Worm (Caenorhabditis elegans): ENCODE measurements around the gene F19B10.4.
A peak's percentile ranks its signal among the peaks of the same experiment; 100 is the strongest.

Gene F19B10.4

DNA sequence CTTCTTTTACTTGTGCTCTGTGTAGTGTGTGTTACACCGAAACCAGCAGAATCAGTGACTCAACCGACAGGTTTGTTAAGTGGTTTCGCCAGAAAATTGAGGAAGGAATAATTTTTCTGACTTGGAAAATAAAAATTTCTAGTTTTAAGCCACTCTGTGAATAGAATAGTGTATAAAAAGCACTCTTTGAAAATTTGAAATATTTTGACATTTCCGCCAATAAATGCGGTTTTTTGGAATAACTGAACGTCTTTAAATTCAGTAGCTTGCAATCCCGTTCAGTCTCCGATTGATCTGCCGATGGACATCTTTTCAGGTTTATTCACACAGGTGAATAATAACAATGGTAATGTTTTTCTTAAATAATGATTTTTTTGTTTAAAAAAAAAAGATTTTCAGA, 4.6 kb downstream of the F19B10.4 start, which contains the start of gene F19B10.3:
TSS of gene F19B10.3 (plus strand) at position 301 of the 400 bp plus-strand sequence.
- TF ChIP-seq W03F9.2 (tag; optimal IDR thresholded peaks at IDR 0.05) (no peak), dao-5 (tag; optimal IDR thresholded peaks at IDR 0.05) (no peak), him-1 (tag; optimal IDR thresholded peaks at IDR 0.05) (no peak)

- no peak for TF ChIP-seq W03F9.2 (tag; optimal IDR thresholded peaks at IDR 0.05)
These were observed 5.3 kb downstream of the F19B10.4 start for ce11 chrII:3665181-3665580.

DNA sequence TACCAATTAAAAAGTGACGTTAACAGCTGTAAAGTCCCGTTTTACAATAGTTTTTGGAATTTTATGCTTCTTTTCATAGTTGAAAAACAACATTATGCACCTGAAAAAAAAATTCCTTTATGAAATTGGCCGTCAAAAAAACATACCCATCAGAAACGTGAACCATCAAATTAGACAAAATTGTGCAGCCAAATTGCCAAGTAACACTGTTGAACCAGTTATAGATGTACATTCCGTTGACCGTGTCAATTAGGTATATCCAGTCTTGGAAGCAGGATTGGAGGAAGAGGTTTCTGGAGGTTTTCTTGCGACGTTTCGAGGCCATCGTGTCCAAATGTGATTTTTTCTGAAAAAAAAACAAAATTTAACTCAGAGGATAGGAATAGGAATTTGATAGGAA, 9.4 kb downstream of the F19B10.4 start, which contains the start of gene srx-97:
TSS of gene srx-97 (minus strand) at position 101 of the 400 bp plus-strand sequence.
- TF ChIP-seq W03F9.2 (tag; optimal IDR thresholded peaks at IDR 0.05) (no peak), dao-5 (tag; optimal IDR thresholded peaks at IDR 0.05) (no peak), him-1 (tag; optimal IDR thresholded peaks at IDR 0.05) (no peak)

DNA sequence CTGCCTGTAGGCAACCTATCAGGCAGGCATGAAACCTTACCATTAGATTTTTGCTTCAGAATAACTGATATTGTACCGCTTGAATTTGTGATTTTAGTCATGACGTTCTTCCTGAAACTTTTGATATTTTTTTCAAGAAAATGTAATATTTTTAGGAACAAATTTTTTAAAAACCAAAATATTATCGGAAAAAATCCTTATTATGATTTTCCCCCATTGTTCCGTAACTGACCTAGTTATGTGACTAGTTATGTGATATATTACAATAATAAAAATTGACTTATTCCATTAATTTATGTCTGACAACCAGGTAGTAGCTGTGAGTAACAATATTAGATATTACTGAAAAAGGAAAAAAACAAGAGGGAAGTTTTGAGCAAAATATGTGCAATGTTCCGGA, 11.1 kb downstream of the F19B10.4 start, which contains the start of gene srx-98:
TSS of gene srx-98 (minus strand) at position 101 of the 400 bp plus-strand sequence.
- TF ChIP-seq him-1 (tag; optimal IDR thresholded peaks at IDR 0.05) (no peak), dao-5 (tag; optimal IDR thresholded peaks at IDR 0.05) (no peak), W03F9.2 (tag; optimal IDR thresholded peaks at IDR 0.05) (no peak)

DNA sequence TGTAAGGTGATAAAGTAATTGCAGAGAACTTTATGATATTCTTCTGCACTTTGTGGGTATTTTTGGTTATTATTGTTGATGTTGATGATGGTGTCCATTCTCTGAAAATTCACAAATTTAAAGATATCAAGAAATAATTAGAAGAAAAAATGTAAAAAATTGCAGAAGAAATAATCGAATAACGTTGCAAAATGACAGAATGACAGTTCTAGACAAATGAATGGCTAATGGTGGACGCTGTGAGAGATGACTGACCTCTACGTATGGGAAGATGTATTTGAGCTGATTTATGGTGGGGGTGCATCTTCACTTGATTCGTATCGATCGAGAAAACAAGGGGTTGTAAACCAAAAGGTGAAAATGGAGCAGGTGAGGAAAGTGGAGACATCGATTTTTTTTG, 13.6 kb downstream of the F19B10.4 start, which contains the start of gene sea-1:
TSS of gene sea-1 (minus strand) at position 101 of the 400 bp plus-strand sequence.
- TF ChIP-seq W03F9.2 (tag; optimal IDR thresholded peaks at IDR 0.05): no peak
- no peak for TF ChIP-seq him-1 (tag; optimal IDR thresholded peaks at IDR 0.05)
- no peak for TF ChIP-seq dao-5 (tag; optimal IDR thresholded peaks at IDR 0.05)

DNA sequence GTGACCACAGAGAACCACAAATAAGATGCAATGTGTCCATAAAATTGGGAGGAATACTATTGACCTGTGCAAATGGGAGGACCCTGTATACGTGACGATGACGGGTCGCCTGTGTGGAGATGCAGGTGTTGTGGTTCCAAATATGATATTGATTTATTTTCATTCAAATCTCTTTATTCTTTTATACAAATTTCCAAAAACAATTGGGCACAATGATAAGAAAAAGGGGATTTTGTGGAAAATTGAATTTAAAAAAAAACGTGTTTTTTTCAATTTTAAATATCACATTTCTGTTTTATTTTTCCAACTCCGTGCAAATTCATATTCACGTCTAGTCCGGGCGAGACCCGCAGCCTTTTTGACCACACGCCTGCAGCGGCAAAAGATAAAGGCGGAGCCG, 15.3 kb downstream of the F19B10.4 start, which contains the start of gene F19B10.2:
TSS of gene F19B10.2 (plus strand) at position 301 of the 400 bp plus-strand sequence.
- TF ChIP-seq dao-5 (tag; optimal IDR thresholded peaks at IDR 0.05) (no peak), him-1 (tag; optimal IDR thresholded peaks at IDR 0.05) (no peak), W03F9.2 (tag; optimal IDR thresholded peaks at IDR 0.05) (no peak)

DNA sequence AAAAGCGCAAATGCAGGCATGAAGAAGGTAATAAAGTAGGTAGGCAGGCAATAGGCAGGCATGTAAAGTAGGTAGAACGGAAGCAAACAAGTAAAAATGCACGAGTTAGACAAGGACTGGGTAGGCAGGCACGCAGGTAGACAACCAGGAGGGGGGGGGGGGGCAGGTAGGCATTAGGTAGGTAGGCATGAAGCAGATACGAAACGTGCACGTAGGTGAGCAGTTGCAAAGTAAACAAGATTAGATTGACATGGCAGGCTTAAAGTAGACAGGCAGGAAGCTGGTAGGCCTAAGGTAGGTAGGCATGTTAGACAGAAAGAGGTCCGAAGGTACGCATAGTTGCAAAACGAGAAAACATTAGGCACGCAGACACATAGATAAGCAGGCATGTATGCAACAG, 19.1 kb downstream of the F19B10.4 start:
- TF ChIP-seq dao-5 (tag; optimal IDR thresholded peaks at IDR 0.05) (no peak), him-1 (tag; optimal IDR thresholded peaks at IDR 0.05) (no peak), W03F9.2 (tag; optimal IDR thresholded peaks at IDR 0.05) (no peak)

- TF ChIP-seq W03F9.2 (tag; optimal IDR thresholded peaks at IDR 0.05): no peak
- no peak for TF ChIP-seq him-1 (tag; optimal IDR thresholded peaks at IDR 0.05)
- no peak for TF ChIP-seq dao-5 (tag; optimal IDR thresholded peaks at IDR 0.05)
These were observed 20.5 kb downstream of the F19B10.4 start for ce11 chrII:3680366-3680765.

DNA sequence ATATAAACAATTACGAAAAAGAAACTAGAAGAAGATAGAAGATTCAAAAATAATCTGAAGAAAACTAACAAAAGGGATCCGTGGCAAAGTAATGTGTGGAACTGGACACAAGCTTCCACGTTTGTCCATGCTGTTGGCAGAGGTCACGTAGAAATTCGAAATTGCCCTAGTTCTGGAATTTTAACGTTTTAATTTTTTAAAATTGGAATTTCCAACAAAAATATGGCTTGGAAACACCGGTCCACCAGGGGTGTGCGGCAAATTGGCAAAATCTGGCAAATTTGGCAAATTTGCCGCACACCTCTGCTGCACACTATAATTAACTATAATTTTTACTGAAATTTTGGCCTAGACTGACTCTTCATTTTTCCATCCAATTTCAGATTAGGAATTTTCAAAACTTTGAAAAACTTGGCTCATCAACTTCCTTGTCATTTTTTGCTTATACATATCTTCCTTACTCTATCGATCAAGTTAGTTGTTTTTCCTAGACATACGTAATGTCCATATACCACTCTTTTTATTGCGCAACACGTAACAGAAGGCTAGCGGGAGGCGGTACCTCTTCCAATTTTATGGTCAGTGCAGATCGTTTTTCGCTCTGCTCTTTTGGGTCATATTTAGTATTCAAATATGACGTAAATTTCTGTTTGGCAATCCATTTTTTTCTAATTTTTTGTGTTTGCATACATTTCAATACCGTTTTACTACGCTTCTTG, 21.6 kb downstream of the F19B10.4 start, which contains the start of gene F19B10.10:
TSS of gene F19B10.10 (minus strand) at position 51 of the 719 bp plus-strand sequence.
- TF ChIP-seq W03F9.2 (tag; optimal IDR thresholded peaks at IDR 0.05) (no peak), dao-5 (tag; optimal IDR thresholded peaks at IDR 0.05) (no peak), him-1 (tag; optimal IDR thresholded peaks at IDR 0.05) (no peak)

ce11 chrII:3682770-3683234, 22.9 kb downstream of the F19B10.4 start, which contains the start of gene F19B10.1:
Gene F19B10.1 (plus strand): TSS chrII:3683184.
- no peak for TF ChIP-seq him-1 (tag; optimal IDR thresholded peaks at IDR 0.05)
- TF ChIP-seq W03F9.2 (tag; optimal IDR thresholded peaks at IDR 0.05): peak; percentile 67
- TF ChIP-seq dao-5 (tag; optimal IDR thresholded peaks at IDR 0.05): no peak

DNA sequence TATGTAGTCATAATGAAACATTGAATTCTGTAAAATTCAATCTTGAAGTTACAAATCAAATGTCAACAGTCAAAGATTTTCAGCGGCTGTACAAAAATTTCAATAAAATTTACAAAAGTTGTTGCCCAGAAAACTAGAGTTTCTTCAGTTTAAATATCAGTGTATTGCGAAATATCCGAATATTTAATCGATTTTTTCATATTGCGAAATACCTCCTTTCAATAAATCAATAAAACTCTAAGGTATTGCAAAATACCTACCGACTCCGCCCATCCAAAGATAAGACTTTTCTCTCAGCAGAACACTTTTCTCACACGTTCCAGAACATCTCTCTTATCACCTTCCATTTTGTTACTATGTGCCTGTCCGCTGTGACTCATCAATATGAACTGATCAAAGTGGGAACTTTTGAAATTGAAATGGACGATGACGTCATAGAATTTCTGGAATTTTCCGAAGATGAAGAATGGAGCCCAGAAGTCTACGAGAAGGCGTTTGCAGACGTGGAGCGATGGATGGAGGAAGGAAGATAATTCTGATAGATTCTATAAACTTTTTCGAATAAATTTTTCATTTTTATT, 24.7 kb downstream of the F19B10.4 start:
- no peak for TF ChIP-seq W03F9.2 (tag; optimal IDR thresholded peaks at IDR 0.05)
- no peak for TF ChIP-seq him-1 (tag; optimal IDR thresholded peaks at IDR 0.05)
- no peak for TF ChIP-seq dao-5 (tag; optimal IDR thresholded peaks at IDR 0.05)

DNA sequence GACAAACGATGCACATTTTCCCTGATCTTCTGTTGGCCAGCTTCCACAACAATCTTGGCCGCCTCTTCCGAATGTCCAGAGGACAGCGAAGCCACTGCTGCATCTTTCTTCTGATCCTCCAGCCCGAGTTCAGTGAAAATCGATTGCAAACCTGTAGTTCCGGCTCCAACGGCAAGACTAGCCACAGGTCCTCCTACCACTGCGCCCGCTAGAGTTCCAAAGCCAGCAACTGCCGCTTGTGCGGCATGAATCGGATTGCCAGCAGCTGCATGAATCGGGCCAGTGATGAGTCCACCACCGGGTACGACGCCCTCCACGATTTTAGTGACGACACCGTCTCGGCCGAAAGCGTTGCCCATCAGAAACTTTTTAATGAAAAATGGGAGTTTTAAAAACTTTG, 28.5 kb downstream of the F19B10.4 start, which contains the start of gene ifas-1:
TSS of gene ifas-1 (minus strand) at position 387 of the 400 bp plus-strand sequence.
- TF ChIP-seq W03F9.2 (tag; optimal IDR thresholded peaks at IDR 0.05) (no peak), him-1 (tag; optimal IDR thresholded peaks at IDR 0.05) (no peak), dao-5 (tag; optimal IDR thresholded peaks at IDR 0.05) (no peak)

DNA sequence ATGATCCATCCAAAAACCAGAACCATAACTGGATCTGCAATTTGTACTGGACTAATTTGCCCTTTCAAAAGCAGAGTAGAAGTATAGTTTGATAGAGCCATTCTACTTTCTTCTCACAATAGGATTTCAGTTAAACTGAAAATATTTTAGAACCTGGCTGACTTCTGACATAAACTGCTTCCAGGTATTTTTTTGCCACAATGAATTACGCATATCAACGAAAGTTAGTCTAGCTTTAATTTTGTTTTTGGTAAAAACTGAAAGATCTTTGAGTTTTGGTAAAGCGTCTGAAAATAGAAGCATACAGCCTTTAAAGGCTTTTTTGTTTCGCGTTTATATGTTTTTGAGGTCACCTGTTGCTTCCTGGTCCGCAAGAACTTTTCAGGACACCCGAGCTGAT, 30.8 kb downstream of the F19B10.4 start, which contains the start of gene srx-101:
TSS of gene srx-101 (minus strand) at position 101 of the 400 bp plus-strand sequence.
- no peak for TF ChIP-seq W03F9.2 (tag; optimal IDR thresholded peaks at IDR 0.05)
- no peak for TF ChIP-seq him-1 (tag; optimal IDR thresholded peaks at IDR 0.05)
- TF ChIP-seq dao-5 (tag; optimal IDR thresholded peaks at IDR 0.05): no peak

DNA sequence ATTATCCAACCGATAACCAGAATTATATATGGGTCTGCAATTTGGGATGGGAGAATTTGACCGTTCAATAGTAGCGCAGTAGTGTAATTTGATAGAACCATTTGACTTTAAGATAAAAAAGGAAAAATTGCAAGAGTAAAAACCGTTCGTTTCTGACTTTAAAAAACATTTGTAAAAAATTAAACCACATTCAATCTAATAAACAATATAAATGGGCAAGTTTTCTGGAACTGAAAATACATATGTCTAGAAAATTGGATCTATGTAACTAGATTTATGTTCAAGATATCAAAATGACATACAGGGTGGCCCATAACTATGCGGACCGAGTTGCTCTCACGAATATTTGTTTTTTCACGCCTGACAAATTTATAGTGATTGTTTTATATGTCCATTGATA, 34.8 kb downstream of the F19B10.4 start, which contains the start of gene srx-102:
TSS of gene srx-102 (minus strand) at position 101 of the 400 bp plus-strand sequence.
- TF ChIP-seq dao-5 (tag; optimal IDR thresholded peaks at IDR 0.05) (no peak), W03F9.2 (tag; optimal IDR thresholded peaks at IDR 0.05) (no peak)
